Fruit fly (Drosophila melanogaster) whole organism, embryonic: Measurements from ENCODE around the gene FASN2.

ENCODE experiments used
- BEAF-32 ChIP-seq: fragments of 200-800 bp; sonication (Bioruptor generic); optimal IDR thresholded peaks from 3 replicates; lab custom pipeline; 2017; ENCODE audit warnings: missing biosample characterization, missing genetic modification characterization, mild to moderate bottlenecking, moderate library complexity, missing genetic modification reagents
- Blimp-1 ChIP-seq: fragments of 200-800 bp; sonication (Bioruptor generic); optimal IDR thresholded peaks from 3 replicates; lab custom pipeline; 2018; ENCODE audit warnings: missing biosample characterization, missing genetic modification characterization, mild to moderate bottlenecking, moderate library complexity, missing genetic modification reagents
- Bteb2 ChIP-seq: fragments of 200-800 bp; sonication (Bioruptor generic); optimal IDR thresholded peaks from 2 replicates; lab custom pipeline; 2016; ENCODE audit warnings: missing biosample characterization, missing genetic modification characterization
- CG10274 ChIP-seq: fragments of 200-800 bp; sonication (Bioruptor generic); optimal IDR thresholded peaks from 3 replicates; lab custom pipeline; 2017; ENCODE audit warnings: missing biosample characterization, mild to moderate bottlenecking, missing genetic modification characterization
- CG15479 ChIP-seq: fragments of 200-800 bp; sonication (Bioruptor generic); optimal IDR thresholded peaks from 3 replicates; lab custom pipeline; 2019; ENCODE audit warnings: missing biosample characterization, mild to moderate bottlenecking, missing genetic modification characterization, moderate library complexity
- CG16813 ChIP-seq: fragments of 200-800 bp; sonication (Bioruptor generic); IDR thresholded peaks from 3 replicates; pipeline ENCODE4 v1.3.6; 2022; ENCODE audit warnings: missing biosample characterization, missing genetic modification characterization; ENCODE audit not compliant: partially characterized antibody
- CG17385 ChIP-seq: fragments of 200-800 bp; sonication (Bioruptor generic); optimal IDR thresholded peaks from 3 replicates; lab custom pipeline; 2018; ENCODE audit warnings: missing biosample characterization, mild to moderate bottlenecking, missing genetic modification characterization
- CG1832 ChIP-seq: fragments of 200-800 bp; sonication (Bioruptor generic); optimal IDR thresholded peaks from 2 replicates; lab custom pipeline; 2017; ENCODE audit warnings: missing biosample characterization, mild to moderate bottlenecking, missing genetic modification characterization, inconsistent platforms
- CG2129 ChIP-seq: fragments of 200-800 bp; sonication (Bioruptor generic); IDR thresholded peaks from 2 replicates; pipeline ENCODE4 v1.3.6; 2022; ENCODE audit warnings: missing biosample characterization, missing genetic modification characterization; ENCODE audit not compliant: partially characterized antibody
- CG3838 ChIP-seq: fragments of 200-800 bp; sonication (Bioruptor generic); optimal IDR thresholded peaks from 3 replicates; lab custom pipeline; 2016; ENCODE audit warnings: missing biosample characterization, missing genetic modification characterization
- CG4360 ChIP-seq: fragments of 200-800 bp; sonication (Bioruptor generic); IDR thresholded peaks from 2 replicates; pipeline ENCODE4 v1.3.6; 2022; ENCODE audit warnings: missing biosample characterization, missing genetic modification characterization
- CG43689 ChIP-seq: fragments of 200-800 bp; sonication (Bioruptor generic); IDR thresholded peaks from 2 replicates; pipeline ENCODE4 v1.3.6; 2022; ENCODE audit warnings: missing biosample characterization, missing genetic modification characterization
- CG6175 ChIP-seq: fragments of 200-800 bp; sonication (Bioruptor generic); IDR thresholded peaks from 3 replicates; pipeline ENCODE4 v1.3.6; 2022; ENCODE audit warnings: missing biosample characterization, missing genetic modification characterization
- CG6791 ChIP-seq: fragments of 200-800 bp; sonication (Bioruptor generic); IDR thresholded peaks from 3 replicates; pipeline ENCODE4 v1.3.6; 2022; ENCODE audit warnings: missing biosample characterization, missing genetic modification characterization; ENCODE audit not compliant: partially characterized antibody
- D ChIP-seq, 2 experiments: fragments of 200-800 bp in 1 of 2; fragments of >200 bp in 1 of 2; sonication (Bioruptor generic) in 1 of 2; optimal IDR thresholded peaks; 2 replicates in 1 of 2; 3 replicates in 1 of 2; lab custom pipeline; 2017; ENCODE audit warnings: mild to moderate bottlenecking in 1 of 2, missing biosample characterization in 1 of 2, missing genetic modification characterization in 1 of 2, missing genetic modification reagents in 1 of 2
- Dll ChIP-seq: fragments of 200-800 bp; sonication (Bioruptor generic); IDR thresholded peaks from 4 replicates; pipeline ENCODE4 v1.3.6; 2022; ENCODE audit warnings: missing biosample characterization, missing genetic modification characterization; ENCODE audit not compliant: partially characterized antibody
- Doc3 ChIP-seq: fragments of 200-800 bp; sonication (Bioruptor generic); IDR thresholded peaks from 3 replicates; pipeline ENCODE4 v1.3.6; 2022; ENCODE audit warnings: missing biosample characterization, missing genetic modification characterization; ENCODE audit not compliant: partially characterized antibody
- Hr78 ChIP-seq, 2 experiments: fragments of 200-800 bp in 1 of 2; fragments of >200 bp in 1 of 2; sonication (Bioruptor generic) in 1 of 2; optimal IDR thresholded peaks; 2 replicates each; lab custom pipeline; 2017 to 2019; ENCODE audit warnings: missing biosample characterization in 2 of 2, missing genetic modification characterization in 2 of 2, mild to moderate bottlenecking in 1 of 2, moderate library complexity in 1 of 2
- Jarid2 ChIP-seq: fragments of 200-800 bp; sonication (Bioruptor generic); optimal IDR thresholded peaks from 3 replicates; lab custom pipeline; 2017; ENCODE audit warnings: mild to moderate bottlenecking, missing biosample characterization, missing genetic modification reagents, missing genetic modification characterization
- NK7.1 ChIP-seq: fragments of 200-800 bp; sonication (Bioruptor generic); optimal IDR thresholded peaks from 3 replicates; lab custom pipeline; 2016; ENCODE audit warnings: missing biosample characterization, missing genetic modification characterization
- Nf-YB ChIP-seq: fragments of 200-800 bp; sonication (Bioruptor generic); optimal IDR thresholded peaks from 3 replicates; lab custom pipeline; 2019; ENCODE audit warnings: missing biosample characterization, mild to moderate bottlenecking, missing genetic modification characterization, moderate library complexity
- Pdp1 ChIP-seq, 2 experiments: fragments of 200-800 bp; sonication (Bioruptor generic); optimal IDR thresholded peaks; 3 replicates each; lab custom pipeline; 2016; ENCODE audit warnings: missing biosample characterization in 2 of 2, missing genetic modification characterization in 2 of 2, mild to moderate bottlenecking in 1 of 2, moderate library complexity in 1 of 2
- Scr ChIP-seq: fragments of 200-800 bp; sonication (Bioruptor generic); IDR thresholded peaks from 2 replicates; pipeline ENCODE4 v1.3.6; 2022; ENCODE audit warnings: missing biosample characterization, missing genetic modification characterization; ENCODE audit not compliant: partially characterized antibody
- Spps ChIP-seq: fragments of 200-800 bp; sonication (Bioruptor generic); optimal IDR thresholded peaks from 2 replicates; lab custom pipeline; 2018; ENCODE audit warnings: missing biosample characterization, mild to moderate bottlenecking, missing genetic modification characterization
- amos ChIP-seq: fragments of 200-800 bp; sonication (Bioruptor generic); IDR thresholded peaks from 2 replicates; pipeline ENCODE4 v1.3.6; 2022; ENCODE audit warnings: missing biosample characterization, missing genetic modification characterization; ENCODE audit not compliant: partially characterized antibody
- cad ChIP-seq: fragments of >200 bp; optimal IDR thresholded peaks from 2 replicates; lab custom pipeline; 2017; ENCODE audit warnings: missing biosample characterization, missing genetic modification characterization
- crol ChIP-seq: fragments of 200-800 bp; sonication (Bioruptor generic); IDR thresholded peaks from 2 replicates; pipeline ENCODE4 v1.3.6; 2022; ENCODE audit warnings: missing biosample characterization, missing genetic modification characterization
- gcm ChIP-seq: fragments of 200-800 bp; sonication (Bioruptor generic); optimal IDR thresholded peaks from 2 replicates; lab custom pipeline; 2019; ENCODE audit warnings: missing biosample characterization, mild to moderate bottlenecking, missing genetic modification characterization, moderate library complexity
- gsb-n ChIP-seq: fragments of 200-800 bp; sonication (Bioruptor generic); optimal IDR thresholded peaks from 3 replicates; lab custom pipeline; 2018; ENCODE audit warnings: missing biosample characterization, mild to moderate bottlenecking, missing genetic modification characterization
- ham ChIP-seq: fragments of 200-800 bp; sonication (Bioruptor generic); IDR thresholded peaks from 2 replicates; pipeline ENCODE4 v1.3.6; 2022; ENCODE audit warnings: missing biosample characterization, missing genetic modification characterization
- kah ChIP-seq: fragments of 200-800 bp; sonication (Bioruptor generic); optimal IDR thresholded peaks from 2 replicates; lab custom pipeline; 2018; ENCODE audit warnings: missing biosample characterization, mild to moderate bottlenecking, missing genetic modification characterization
- kni ChIP-seq: fragments of 200-800 bp; sonication (Bioruptor generic); optimal IDR thresholded peaks from 3 replicates; lab custom pipeline; 2017; ENCODE audit warnings: mild to moderate bottlenecking, missing biosample characterization, missing genetic modification reagents, missing genetic modification characterization
- lilli ChIP-seq: fragments of 200-800 bp; sonication (Bioruptor generic); optimal IDR thresholded peaks from 3 replicates; lab custom pipeline; 2016; ENCODE audit warnings: missing biosample characterization, missing genetic modification characterization
- peb ChIP-seq: fragments of 200-800 bp; sonication (Bioruptor generic); IDR thresholded peaks from 2 replicates; pipeline ENCODE4 v1.3.6; 2022; ENCODE audit warnings: missing biosample characterization, missing genetic modification characterization
- scrt ChIP-seq: fragments of 200-800 bp; sonication (Bioruptor generic); optimal IDR thresholded peaks from 2 replicates; lab custom pipeline; 2018; ENCODE audit warnings: missing biosample characterization, mild to moderate bottlenecking, missing genetic modification characterization, moderate library complexity
- sna ChIP-seq: fragments of 200-800 bp; sonication (Bioruptor generic); IDR thresholded peaks from 2 replicates; pipeline ENCODE4 v1.3.6; 2022; ENCODE audit warnings: missing biosample characterization, missing genetic modification characterization; ENCODE audit not compliant: partially characterized antibody
- tll ChIP-seq, 2 experiments: fragments of 200-800 bp in 1 of 2; fragments of >200 bp in 1 of 2; sonication (Bioruptor generic) in 1 of 2; optimal IDR thresholded peaks; 2 replicates each; lab custom pipeline; 2017 to 2019; ENCODE audit warnings: missing biosample characterization in 2 of 2, missing genetic modification characterization in 2 of 2, mild to moderate bottlenecking in 1 of 2, moderate library complexity in 1 of 2
- tup ChIP-seq: fragments of 200-800 bp; sonication (Bioruptor generic); optimal IDR thresholded peaks from 2 replicates; lab custom pipeline; 2016; ENCODE audit warnings: missing biosample characterization, mild to moderate bottlenecking, missing genetic modification characterization, moderate library complexity
- unc-4 ChIP-seq: fragments of 200-800 bp; sonication (Bioruptor generic); IDR thresholded peaks from 2 replicates; pipeline ENCODE4 v1.3.6; 2022; ENCODE audit warnings: missing biosample characterization, missing genetic modification characterization; ENCODE audit not compliant: partially characterized antibody
- vvl ChIP-seq: fragments of 200-800 bp; sonication (Bioruptor generic); IDR thresholded peaks from 2 replicates; pipeline ENCODE4 v1.3.6; 2022; ENCODE audit warnings: missing biosample characterization, missing genetic modification characterization
- yki ChIP-seq: fragments of >200 bp; optimal IDR thresholded peaks from 3 replicates; lab custom pipeline; 2018
- zen2 ChIP-seq: fragments of 200-800 bp; sonication (Bioruptor generic); IDR thresholded peaks from 3 replicates; pipeline ENCODE4 v1.3.6; 2022; ENCODE audit warnings: missing biosample characterization, missing genetic modification characterization; ENCODE audit not compliant: partially characterized antibody

Gene FASN2

dm6 chr2L:3000517-3000934 lies 43.2 kb upstream of the FASN2 start:
- TF ChIP-seq Scr (GFP tag; lab: Robert Waterston, UW) (peak; percentile 57), Bteb2 (GFP tag; lab: Kevin White, UChicago) (no peak), yki (lab: Kevin White, UChicago) (no peak), sna (GFP tag; lab: Robert Waterston, UW) (0 out of 2 replicates have a peak, but pooled peaks have one; percentile 35), Nf-YB (GFP tag; lab: Kevin White, UChicago) (peak; percentile 53), Dll (GFP tag; lab: Robert Waterston, UW) (peak; percentile 54; the same call in 1 of the 4 replicates), amos (GFP tag; lab: Robert Waterston, UW) (peak; percentile 20; the same call in 1 of the 2 replicates), D (optimal IDR thresholded peaks at IDR 0.05; lab: Kevin White, UChicago) (peak; percentile 91), D (GFP tag; optimal IDR thresholded peaks at IDR 0.05; lab: Kevin White, UChicago) (no peak), gsb-n (tag; lab: Kevin White, UChicago) (peak; percentile 26), CG3838 (GFP tag; lab: Kevin White, UChicago) (peak; percentile 41), peb (GFP tag; lab: Robert Waterston, UW) (no peak), Jarid2 (GFP tag; lab: Kevin White, UChicago) (no peak), scrt (GFP tag; lab: Kevin White, UChicago) (peak; percentile 45), CG6791 (GFP tag; lab: Robert Waterston, UW) (0 out of 3 replicates have a peak, but pooled peaks have one; percentile 4), CG6175 (0 out of 3 replicates have a peak, but pooled peaks have one; percentile 30), CG2129 (peak; percentile 31; the same call in 1 of the 2 replicates), cad (peak; percentile 83), gcm (no peak), CG15479 (GFP tag; lab: Kevin White, UChicago) (peak; percentile 90), ham (GFP tag; lab: Robert Waterston, UW) (no peak), CG1832 (GFP tag; lab: Kevin White, UChicago) (peak; percentile 43), lilli (no peak), CG4360 (GFP tag; lab: Robert Waterston, UW) (peak; percentile 82), zen2 (GFP tag; lab: Robert Waterston, UW) (no peak), tup (GFP tag; lab: Kevin White, UChicago) (no peak), Pdp1 (GFP tag; optimal IDR thresholded peaks at IDR 0.05; lab: Kevin White, UChicago) (peak in 1 of 2 experiments; percentile 37), Blimp-1 (GFP tag; lab: Kevin White, UChicago) (no peak), CG17385 (GFP tag; lab: Kevin White, UChicago) (no peak), vvl (GFP tag; lab: Robert Waterston, UW) (peak; percentile 66; the same call in 1 of the 2 replicates), CG10274 (GFP tag; lab: Kevin White, UChicago) (no peak), BEAF-32 (peak; percentile 41), CG43689 (GFP tag; lab: Robert Waterston, UW) (no peak), Hr78 (GFP tag; optimal IDR thresholded peaks at IDR 0.05; lab: Kevin White, UChicago) (no peak), tll (GFP tag; optimal IDR thresholded peaks at IDR 0.05; lab: Kevin White, UChicago) (peak in 1 of 2 experiments; percentile 93), kni (peak; percentile 45), crol (0 out of 2 replicates have a peak, but pooled peaks have one; percentile 29), Spps (tag; lab: Kevin White, UChicago) (no peak), Doc3 (GFP tag; lab: Robert Waterston, UW) (peak; percentile 49; the same call in 2 of the 3 replicates), CG16813 (GFP tag; lab: Robert Waterston, UW) (peak; percentile 31; the same call in 1 of the 3 replicates), NK7.1 (GFP tag; lab: Kevin White, UChicago) (no peak), kah (GFP tag; lab: Kevin White, UChicago) (peak; percentile 79), unc-4 (GFP tag; lab: Robert Waterston, UW) (0 out of 2 replicates have a peak, but pooled peaks have one; percentile 17)
